Fruit fly (Drosophila melanogaster): ENCODE results near the gene CG8176.

dm6 chr3R:9510070-9510518, 5.7 kb upstream of the CG8176 start, which contains the start of gene rump:
- TF ChIP-seq Mio (GFP tag; optimal IDR thresholded peaks at IDR 0.05) (no peak), Sp1 (GFP tag; optimal IDR thresholded peaks at IDR 0.05) (peak; percentile 3)
